Worm (Caenorhabditis elegans): ENCODE data around the gene C07B5.2.

The C07B5.2 gene

DNA sequence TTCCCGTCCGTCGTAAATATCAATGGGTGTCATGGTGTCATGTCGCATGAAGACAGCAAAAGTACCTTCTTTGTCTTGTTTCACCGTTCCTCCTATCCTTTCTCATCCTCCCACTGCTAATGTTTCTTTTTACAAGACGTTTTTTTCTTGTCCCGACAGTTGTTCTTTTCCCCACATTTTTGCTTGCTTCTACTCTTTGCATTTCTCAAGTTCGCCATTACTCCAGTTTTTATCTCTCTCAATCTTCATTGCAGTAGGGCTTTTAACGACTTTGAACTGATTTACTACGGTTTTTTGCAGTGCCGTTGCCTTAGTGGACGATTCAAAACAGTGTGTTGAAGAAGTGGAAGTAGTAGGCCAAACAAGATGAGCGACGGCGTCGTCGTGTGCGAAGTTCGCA lies 12.4 kb upstream of the C07B5.2 start, which contains the start of gene C07B5.4:
C07B5.4 (plus strand) TSS at position 301 of the 400 bp plus-strand sequence.
- TF ChIP-seq ceh-43 (GFP tag; optimal IDR thresholded peaks at IDR 0.05) (no peak), nhr-2 (tag; optimal IDR thresholded peaks at IDR 0.05) (no peak), ceh-83 (GFP tag; optimal IDR thresholded peaks at IDR 0.05) (no peak), cnd-1 (tag; optimal IDR thresholded peaks at IDR 0.05) (no peak), nhr-12 (tag; optimal IDR thresholded peaks at IDR 0.05) (no peak), nhr-28 (tag; optimal IDR thresholded peaks at IDR 0.05) (no peak)

DNA sequence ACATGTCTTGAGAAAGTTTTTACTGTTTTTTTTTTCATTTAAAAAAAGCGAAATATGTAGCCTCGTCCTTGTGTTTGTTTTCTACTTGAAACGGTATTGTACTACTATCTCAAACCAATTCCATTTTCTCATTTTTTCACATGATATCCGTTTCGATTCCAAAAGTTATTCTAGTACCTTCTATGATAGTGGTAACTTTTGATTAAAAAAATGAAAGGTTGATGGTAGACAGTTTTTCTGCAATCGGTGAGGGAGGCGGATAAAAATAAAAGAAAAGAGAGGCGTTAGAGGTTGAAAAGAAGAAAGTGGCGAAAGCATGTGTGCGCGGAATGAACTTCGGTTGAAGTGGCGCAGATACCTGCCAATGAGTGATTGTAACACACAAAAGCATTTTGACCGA lies 10.9 kb upstream of the C07B5.2 start:
- no peak for TF ChIP-seq drap-1 (GFP tag; optimal IDR thresholded peaks at IDR 0.05)
- no peak for TF ChIP-seq mab-5 (tag; optimal IDR thresholded peaks at IDR 0.05)
- no peak for TF ChIP-seq flh-1 (GFP tag; optimal IDR thresholded peaks at IDR 0.05)
- no peak for TF ChIP-seq lin-13 (tag; optimal IDR thresholded peaks at IDR 0.05)
- TF ChIP-seq unc-62 (GFP tag; optimal IDR thresholded peaks at IDR 0.05): no peak
- TF ChIP-seq lsy-2 (tag; optimal IDR thresholded peaks at IDR 0.05): no peak
- no peak for TF ChIP-seq unc-39 (tag; optimal IDR thresholded peaks at IDR 0.05)
- no peak for TF ChIP-seq ztf-11 (tag; optimal IDR thresholded peaks at IDR 0.05)
- TF ChIP-seq pha-4 (tag; optimal IDR thresholded peaks at IDR 0.05): no peak
- no peak for TF ChIP-seq ceh-39 (tag; optimal IDR thresholded peaks at IDR 0.05)
- TF ChIP-seq ces-1 (GFP tag; optimal IDR thresholded peaks at IDR 0.05): no peak
- TF ChIP-seq ceh-83 (GFP tag; optimal IDR thresholded peaks at IDR 0.05): no peak
- TF ChIP-seq mls-2 (tag; optimal IDR thresholded peaks at IDR 0.05): no peak
- no peak for TF ChIP-seq elt-1 (tag; optimal IDR thresholded peaks at IDR 0.05; ENCODE audit: borderline replicate concordance, insufficient read depth)
- no peak for TF ChIP-seq elt-3 (tag; optimal IDR thresholded peaks at IDR 0.05)
- TF ChIP-seq ham-2 (GFP tag; optimal IDR thresholded peaks at IDR 0.05): no peak
- TF ChIP-seq blmp-1 (tag; optimal IDR thresholded peaks at IDR 0.05): no peak
- TF ChIP-seq snpc-4 (tag; optimal IDR thresholded peaks at IDR 0.05): no peak

DNA sequence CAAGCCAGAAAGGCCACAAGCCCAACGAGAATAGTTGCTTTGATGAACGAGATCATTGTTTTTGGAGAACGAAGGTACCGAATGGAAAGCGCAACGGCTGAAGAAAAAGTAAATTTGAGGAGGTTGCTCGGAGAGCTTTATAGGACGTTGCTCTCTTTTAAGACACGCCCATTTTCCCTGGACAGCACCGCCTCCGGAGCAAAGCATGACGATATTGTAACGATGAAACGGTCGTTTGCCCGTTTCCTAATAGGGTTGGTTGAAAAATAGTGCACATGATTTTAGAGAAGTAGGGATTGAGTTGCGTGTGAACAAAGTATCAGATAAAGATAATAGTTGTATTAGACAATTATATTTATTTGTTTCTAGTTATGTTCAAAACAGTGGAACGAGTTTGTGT lies 6.1 kb upstream of the C07B5.2 start, which contains the start of gene C07B5.3:
C07B5.3 (minus strand) TSS at position 101 of the 400 bp plus-strand sequence.
- TF ChIP-seq snpc-4 (tag; optimal IDR thresholded peaks at IDR 0.05) (no peak), nhr-2 (tag; optimal IDR thresholded peaks at IDR 0.05) (no peak), sem-2 (GFP tag; optimal IDR thresholded peaks at IDR 0.05) (no peak), ces-1 (GFP tag; optimal IDR thresholded peaks at IDR 0.05) (no peak), ceh-39 (tag; optimal IDR thresholded peaks at IDR 0.05) (no peak), lin-32 (GFP tag; optimal IDR thresholded peaks at IDR 0.05) (no peak), bed-3 (GFP tag; optimal IDR thresholded peaks at IDR 0.05) (no peak), lin-13 (tag; optimal IDR thresholded peaks at IDR 0.05) (no peak), ceh-83 (GFP tag; optimal IDR thresholded peaks at IDR 0.05) (no peak), unc-120 (tag; optimal IDR thresholded peaks at IDR 0.05; ENCODE audit: poor library complexity, severe bottlenecking) (no peak), zip-8 (tag; optimal IDR thresholded peaks at IDR 0.05) (no peak), hlh-1 (tag; optimal IDR thresholded peaks at IDR 0.05) (no peak), lsy-2 (tag; optimal IDR thresholded peaks at IDR 0.05) (no peak), mab-5 (tag; optimal IDR thresholded peaks at IDR 0.05) (no peak), mep-1 (tag; optimal IDR thresholded peaks at IDR 0.05) (no peak), sptf-1 (tag; optimal IDR thresholded peaks at IDR 0.05) (no peak), ceh-43 (GFP tag; optimal IDR thresholded peaks at IDR 0.05) (no peak), nhr-76 (tag; optimal IDR thresholded peaks at IDR 0.05) (no peak), nhr-237 (tag; optimal IDR thresholded peaks at IDR 0.05) (no peak), flh-1 (GFP tag; optimal IDR thresholded peaks at IDR 0.05) (no peak)

DNA sequence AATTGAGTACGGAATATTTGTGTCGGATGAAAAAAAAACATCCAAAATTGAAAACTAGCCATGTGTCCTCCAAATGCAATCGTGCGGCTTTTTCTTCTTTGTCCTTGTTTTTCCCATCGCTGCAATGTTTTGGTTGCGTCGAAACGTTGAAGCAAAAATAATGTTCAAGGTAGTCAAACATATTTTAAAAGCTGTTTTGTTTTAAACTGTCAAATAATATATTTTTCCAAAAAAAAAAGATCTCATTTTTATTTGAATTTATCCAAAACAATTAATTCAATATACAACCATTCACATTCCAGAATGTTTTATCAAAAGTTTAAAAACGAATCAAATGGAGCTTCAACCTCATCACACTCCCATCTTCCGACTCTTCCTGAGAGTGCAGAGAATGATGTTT lies 1.7 kb upstream of the C07B5.2 start, which contains the start of gene C07B5.6:
C07B5.6 (plus strand) TSS at position 301 of the 400 bp plus-strand sequence.
- no peak for TF ChIP-seq nhr-237 (tag; optimal IDR thresholded peaks at IDR 0.05)
- no peak for TF ChIP-seq ztf-11 (tag; optimal IDR thresholded peaks at IDR 0.05)
- TF ChIP-seq elt-3 (tag; optimal IDR thresholded peaks at IDR 0.05): no peak
- TF ChIP-seq ces-1 (GFP tag; optimal IDR thresholded peaks at IDR 0.05): no peak
- TF ChIP-seq elt-1 (tag; optimal IDR thresholded peaks at IDR 0.05; ENCODE audit: borderline replicate concordance, insufficient read depth): no peak
- no peak for TF ChIP-seq bed-3 (GFP tag; optimal IDR thresholded peaks at IDR 0.05)
- no peak for TF ChIP-seq ceh-83 (GFP tag; optimal IDR thresholded peaks at IDR 0.05)
- no peak for TF ChIP-seq nhr-2 (tag; optimal IDR thresholded peaks at IDR 0.05)
- TF ChIP-seq mab-5 (tag; optimal IDR thresholded peaks at IDR 0.05): no peak
- TF ChIP-seq unc-62 (GFP tag; optimal IDR thresholded peaks at IDR 0.05): no peak
- no peak for TF ChIP-seq cnd-1 (tag; optimal IDR thresholded peaks at IDR 0.05)
- TF ChIP-seq ceh-39 (tag; optimal IDR thresholded peaks at IDR 0.05): no peak
- TF ChIP-seq unc-39 (tag; optimal IDR thresholded peaks at IDR 0.05): no peak
- no peak for TF ChIP-seq M03D4.4 (tag; optimal IDR thresholded peaks at IDR 0.05)
- no peak for TF ChIP-seq unc-120 (tag; optimal IDR thresholded peaks at IDR 0.05; ENCODE audit: poor library complexity, severe bottlenecking)
- no peak for TF ChIP-seq drap-1 (GFP tag; optimal IDR thresholded peaks at IDR 0.05)
- no peak for TF ChIP-seq mep-1 (tag; optimal IDR thresholded peaks at IDR 0.05)

Data from whole organism, mixed stage, embryonic.